Fruit fly (Drosophila melanogaster) whole organism, wandering third instar larva: ENCODE results near the gene CG15144.
A peak's percentile ranks its signal among the peaks of the same experiment; 100 is the strongest.

Source experiments
- Abd-B ChIP-seq: fragments of >200 bp; optimal IDR thresholded peaks from 2 replicates; lab custom pipeline; 2017; ENCODE audit warnings: missing biosample characterization, missing genetic modification characterization
- CG32264 ChIP-seq: fragments of 200-800 bp; sonication (Bioruptor generic); optimal IDR thresholded peaks from 2 replicates; lab custom pipeline; 2016; ENCODE audit warnings: missing biosample characterization, missing genetic modification characterization
- CG9705 ChIP-seq: fragments of 200-800 bp; sonication (Bioruptor generic); optimal IDR thresholded peaks from 2 replicates; lab custom pipeline; 2018; ENCODE audit warnings: missing biosample characterization, mild to moderate bottlenecking, missing genetic modification characterization
- CrebA ChIP-seq: fragments of 200-800 bp; sonication (Bioruptor generic); optimal IDR thresholded peaks from 2 replicates; lab custom pipeline; 2016; ENCODE audit warnings: missing biosample characterization, mild to moderate bottlenecking, missing genetic modification characterization, borderline replicate concordance
- Dfd ChIP-seq: fragments of >200 bp; optimal IDR thresholded peaks from 2 replicates; lab custom pipeline; 2017; ENCODE audit warnings: missing biosample characterization, missing genetic modification characterization
- Dif ChIP-seq: fragments of 200-275, 200-300 bp; sonication (Bioruptor generic); optimal IDR thresholded peaks from 2 replicates; lab custom pipeline; 2018; ENCODE audit warnings: missing biosample characterization, missing genetic modification characterization; ENCODE audit not compliant: partially characterized antibody
- GATAd ChIP-seq: sonication (Bioruptor generic); optimal IDR thresholded peaks from 2 replicates; lab custom pipeline; 2016; ENCODE audit warnings: missing biosample characterization, missing genetic modification characterization
- HLH106 ChIP-seq: fragments of 200-800 bp; optimal IDR thresholded peaks from 3 replicates; lab custom pipeline; 2019; ENCODE audit warnings: missing biosample characterization, mild to moderate bottlenecking, missing genetic modification characterization, moderate library complexity
- Hnf4 ChIP-seq: fragments of 200-800 bp; sonication (Bioruptor generic); optimal IDR thresholded peaks from 2 replicates; lab custom pipeline; 2016; ENCODE audit warnings: missing biosample characterization, mild to moderate bottlenecking, missing genetic modification characterization
- Hr78 ChIP-seq: fragments of >200 bp; optimal IDR thresholded peaks from 2 replicates; lab custom pipeline; 2017; ENCODE audit warnings: missing biosample characterization, missing genetic modification characterization
- Hr83 ChIP-seq: fragments of 200-300 bp; sonication (Bioruptor generic); optimal IDR thresholded peaks from 2 replicates; lab custom pipeline; 2016; ENCODE audit warnings: missing biosample characterization, mild to moderate bottlenecking, missing genetic modification characterization, moderate library complexity; ENCODE audit not compliant: poor library complexity, severe bottlenecking
- Jra ChIP-seq: sonication (Bioruptor generic); optimal IDR thresholded peaks from 2 replicates; lab custom pipeline; 2016; ENCODE audit warnings: missing biosample characterization, missing genetic modification characterization
- Mio ChIP-seq: sonication (Bioruptor generic); optimal IDR thresholded peaks from 2 replicates; lab custom pipeline; 2016; ENCODE audit warnings: missing biosample characterization, missing genetic modification characterization
- Myc ChIP-seq: fragments of >200 bp; optimal IDR thresholded peaks from 2 replicates; lab custom pipeline; 2017
- N ChIP-seq: fragments of >200 bp; optimal IDR thresholded peaks from 2 replicates; lab custom pipeline; 2018; ENCODE audit warnings: missing biosample characterization, missing external identifiers, missing genetic modification characterization
- OdsH ChIP-seq: fragments of 200-800 bp; sonication (Bioruptor generic); optimal IDR thresholded peaks from 2 replicates; lab custom pipeline; 2016; ENCODE audit warnings: missing biosample characterization, mild to moderate bottlenecking, missing genetic modification characterization
- Rel ChIP-seq, 2 experiments: fragments of 200-800 bp; sonication (Bioruptor generic) in 1 of 2; optimal IDR thresholded peaks; 2 replicates in 1 of 2; 3 replicates in 1 of 2; lab custom pipeline; 2016 to 2019; ENCODE audit warnings: mild to moderate bottlenecking in 2 of 2, missing biosample characterization in 2 of 2, missing genetic modification characterization in 2 of 2, moderate library complexity in 1 of 2
- Sp1 ChIP-seq: fragments of 200-800 bp; sonication (Bioruptor generic); optimal IDR thresholded peaks from 3 replicates; lab custom pipeline; 2019; ENCODE audit warnings: missing biosample characterization, mild to moderate bottlenecking, missing genetic modification characterization, moderate library complexity
- Vsx2 ChIP-seq: fragments of 200-300, 225-300 bp; sonication (Bioruptor generic); optimal IDR thresholded peaks from 2 replicates; lab custom pipeline; 2018; ENCODE audit warnings: missing biosample characterization, missing genetic modification characterization; ENCODE audit not compliant: partially characterized antibody
- br ChIP-seq: fragments of 200-800 bp; sonication (Bioruptor generic); optimal IDR thresholded peaks from 2 replicates; lab custom pipeline; 2016; ENCODE audit warnings: missing biosample characterization, missing genetic modification characterization
- brk ChIP-seq: fragments of 200-800 bp; sonication (Bioruptor generic); optimal IDR thresholded peaks from 2 replicates; lab custom pipeline; 2016; ENCODE audit warnings: missing biosample characterization, mild to moderate bottlenecking, missing genetic modification characterization
- dl ChIP-seq, 2 experiments: fragments of 175-275, 200-275 bp in 1 of 2; fragments of 200-275 bp in 1 of 2; sonication (Bioruptor generic); optimal IDR thresholded peaks; lab custom pipeline; 2018; ENCODE audit warnings: mild to moderate bottlenecking in 2 of 2, missing biosample characterization in 2 of 2, missing genetic modification characterization in 2 of 2, moderate library complexity in 2 of 2; ENCODE audit not compliant: partially characterized antibody in 2 of 2, insufficient read depth in 1 of 2
- dmrt93B ChIP-seq: fragments of 200-800 bp; sonication (Bioruptor generic); optimal IDR thresholded peaks from 2 replicates; lab custom pipeline; 2018; ENCODE audit warnings: missing biosample characterization, mild to moderate bottlenecking, missing genetic modification characterization
- dsf ChIP-seq: sonication (Bioruptor generic); optimal IDR thresholded peaks from 2 replicates; lab custom pipeline; 2016; ENCODE audit warnings: missing biosample characterization, missing genetic modification characterization, borderline replicate concordance
- ey ChIP-seq: fragments of 200-800 bp; sonication (Bioruptor generic); optimal IDR thresholded peaks from 2 replicates; lab custom pipeline; 2016; ENCODE audit warnings: missing biosample characterization, missing genetic modification characterization
- foxo ChIP-seq, 2 experiments: fragments of 200-800 bp; sonication (Bioruptor generic); optimal IDR thresholded peaks; 2 replicates in 1 of 2; 3 replicates in 1 of 2; lab custom pipeline; 2016 to 2017; ENCODE audit warnings: missing biosample characterization in 2 of 2, missing genetic modification characterization in 2 of 2
- fru ChIP-seq: fragments of 200-800 bp; sonication (Bioruptor generic); optimal IDR thresholded peaks from 3 replicates; lab custom pipeline; 2016; ENCODE audit warnings: missing biosample characterization, mild to moderate bottlenecking, missing genetic modification characterization
- h ChIP-seq: fragments of 200-800 bp; sonication (Bioruptor generic); optimal IDR thresholded peaks from 3 replicates; lab custom pipeline; 2016; ENCODE audit warnings: missing biosample characterization, mild to moderate bottlenecking, missing genetic modification characterization
- jim ChIP-seq: fragments of 175-275, 200-325 bp; sonication (Bioruptor generic); optimal IDR thresholded peaks from 2 replicates; lab custom pipeline; 2016; ENCODE audit warnings: missing biosample characterization, mild to moderate bottlenecking, missing genetic modification characterization
- lola ChIP-seq: fragments of >200 bp; optimal IDR thresholded peaks from 2 replicates; lab custom pipeline; 2017; ENCODE audit warnings: missing biosample characterization, missing genetic modification characterization
- pan ChIP-seq: fragments of >200 bp; optimal IDR thresholded peaks from 2 replicates; lab custom pipeline; 2017
- psq ChIP-seq: fragments of 200-800 bp; sonication (Bioruptor generic); optimal IDR thresholded peaks from 3 replicates; lab custom pipeline; 2017; ENCODE audit warnings: missing biosample characterization, mild to moderate bottlenecking, missing genetic modification characterization, moderate library complexity
- rgr ChIP-seq: fragments of 200-800 bp; sonication (Bioruptor generic); optimal IDR thresholded peaks from 3 replicates; lab custom pipeline; 2016; ENCODE audit warnings: missing biosample characterization, mild to moderate bottlenecking, missing genetic modification characterization
- sage ChIP-seq: fragments of 200-800 bp; sonication (Bioruptor generic); optimal IDR thresholded peaks from 2 replicates; lab custom pipeline; 2016; ENCODE audit warnings: missing biosample characterization, mild to moderate bottlenecking, missing genetic modification characterization
- sv ChIP-seq: fragments of 200-800 bp; sonication (Bioruptor generic); optimal IDR thresholded peaks from 3 replicates; lab custom pipeline; 2016; ENCODE audit warnings: missing biosample characterization, missing genetic modification characterization
- tai ChIP-seq: sonication (Bioruptor generic); optimal IDR thresholded peaks from 2 replicates; lab custom pipeline; 2016; ENCODE audit warnings: missing biosample characterization, missing genetic modification characterization
- usp ChIP-seq: fragments of >200 bp; optimal IDR thresholded peaks from 2 replicates; lab custom pipeline; 2017; ENCODE audit warnings: missing biosample characterization, missing genetic modification characterization
- woc ChIP-seq: sonication (Bioruptor generic); optimal IDR thresholded peaks from 2 replicates; lab custom pipeline; 2016; ENCODE audit warnings: missing biosample characterization, mild to moderate bottlenecking, missing genetic modification characterization

CG15144 gene

dm6 chr2L:17480943-17481580 is 47.9 kb downstream of the CG15144 start, which contains the start of the genes fws and Lamtor3:
TSS of gene fws (minus strand) at chr2L:17481029.
TSS of gene Lamtor3 (plus strand) at chr2L:17481231.
- TF ChIP-seq br (GFP tag; lab: Kevin White, UChicago), result peak; percentile 97
- TF ChIP-seq Sp1, result peak; percentile 97
- TF ChIP-seq lola (GFP tag; lab: Kevin White, UChicago), result no peak
- peak; percentile 98 for TF ChIP-seq OdsH
- TF ChIP-seq psq (GFP tag; lab: Kevin White, UChicago), result peak; percentile 98
- peak; percentile 66 to 98 for TF ChIP-seq foxo (GFP tag; optimal IDR thresholded peaks at IDR 0.05; lab: Kevin White, UChicago)
- no peak for TF ChIP-seq CrebA (GFP tag; lab: Kevin White, UChicago)
- peak; percentile 85 for TF ChIP-seq Dfd
- peak; percentile 77 for TF ChIP-seq CG9705 (GFP tag; lab: Kevin White, UChicago)
- peak; percentile 93 for TF ChIP-seq sv
- no peak for TF ChIP-seq Dif (GFP tag; lab: Kevin White, UChicago)
- TF ChIP-seq fru (GFP tag; lab: Kevin White, UChicago), result peak; percentile 95
- peak; percentile 91 for TF ChIP-seq CG32264 (GFP tag; lab: Kevin White, UChicago)
- TF ChIP-seq Hr78 (GFP tag; lab: Kevin White, UChicago), result no peak
- peak; percentile 80 for TF ChIP-seq Rel (GFP tag; optimal IDR thresholded peaks at IDR 0.05; lab: Kevin White, UChicago)
- peak; percentile 71 for TF ChIP-seq Rel (tag; optimal IDR thresholded peaks at IDR 0.05; lab: Kevin White, UChicago)
- TF ChIP-seq Mio, result peak; percentile 83
- TF ChIP-seq brk, result no peak
- no peak for TF ChIP-seq dl (GFP tag; optimal IDR thresholded peaks at IDR 0.05; lab: Kevin White, UChicago; ENCODE audit: insufficient read depth in 1 of 2, partially characterized antibody in 2 of 2)
- TF ChIP-seq dmrt93B (GFP tag; lab: Kevin White, UChicago), result peak; percentile 98
- peak; percentile 96 for TF ChIP-seq Hnf4 (GFP tag; lab: Kevin White, UChicago)
- no peak for TF ChIP-seq Vsx2 (GFP tag; lab: Kevin White, UChicago)
- peak; percentile 93 for TF ChIP-seq GATAd (GFP tag; lab: Kevin White, UChicago)
- TF ChIP-seq ey (GFP tag; lab: Kevin White, UChicago), result peak; percentile 93
- TF ChIP-seq jim (GFP tag; lab: Kevin White, UChicago), result peak; percentile 73
- TF ChIP-seq N (GFP tag; lab: Kevin White, UChicago), result no peak
- TF ChIP-seq h (GFP tag; lab: Kevin White, UChicago), result peak; percentile 97
- peak; percentile 94 for TF ChIP-seq sage (GFP tag; lab: Kevin White, UChicago)
- TF ChIP-seq pan, result no peak
- peak; percentile 95 for TF ChIP-seq Jra (GFP tag; lab: Kevin White, UChicago)
- TF ChIP-seq Myc (lab: Kevin White, UChicago), result no peak
- no peak for TF ChIP-seq usp
- peak; percentile 83 for TF ChIP-seq woc (GFP tag; lab: Kevin White, UChicago)
- TF ChIP-seq dsf (GFP tag; lab: Kevin White, UChicago), result peak; percentile 94
- TF ChIP-seq HLH106, result peak; percentile 99
- TF ChIP-seq rgr, result peak; percentile 99
- TF ChIP-seq tai (GFP tag; lab: Kevin White, UChicago), result no peak
- TF ChIP-seq Hr83 (GFP tag; lab: Kevin White, UChicago), result peak; percentile 97
- no peak for TF ChIP-seq Abd-B
- TF ChIP-seq, all 38 proteins: peak for 25

dm6 chr2L:17477710-17478109 is 51.2 kb downstream of the CG15144 start, which contains the start of gene cass:
TSS of gene cass (minus strand) at chr2L:17477888.
- TF ChIP-seq tai (GFP tag; lab: Kevin White, UChicago) (no peak), Sp1 (peak; percentile 6), pan (no peak), Myc (lab: Kevin White, UChicago) (peak; percentile 14), br (GFP tag; lab: Kevin White, UChicago) (no peak), Mio (no peak), Jra (GFP tag; lab: Kevin White, UChicago) (peak; percentile 32), h (GFP tag; lab: Kevin White, UChicago) (no peak), Dif (GFP tag; lab: Kevin White, UChicago) (no peak), sage (GFP tag; lab: Kevin White, UChicago) (no peak), Abd-B (no peak), Rel (GFP tag; optimal IDR thresholded peaks at IDR 0.05; lab: Kevin White, UChicago) (no peak), Rel (tag; optimal IDR thresholded peaks at IDR 0.05; lab: Kevin White, UChicago) (peak; percentile 25), usp (no peak), dsf (GFP tag; lab: Kevin White, UChicago) (no peak), rgr (peak; percentile 33), CrebA (GFP tag; lab: Kevin White, UChicago) (no peak), HLH106 (no peak)
- TF ChIP-seq, all 38 proteins: peak for 5
